Worm (Caenorhabditis elegans): ENCODE results near the gene C23G10.11.

C23G10.11 gene

DNA sequence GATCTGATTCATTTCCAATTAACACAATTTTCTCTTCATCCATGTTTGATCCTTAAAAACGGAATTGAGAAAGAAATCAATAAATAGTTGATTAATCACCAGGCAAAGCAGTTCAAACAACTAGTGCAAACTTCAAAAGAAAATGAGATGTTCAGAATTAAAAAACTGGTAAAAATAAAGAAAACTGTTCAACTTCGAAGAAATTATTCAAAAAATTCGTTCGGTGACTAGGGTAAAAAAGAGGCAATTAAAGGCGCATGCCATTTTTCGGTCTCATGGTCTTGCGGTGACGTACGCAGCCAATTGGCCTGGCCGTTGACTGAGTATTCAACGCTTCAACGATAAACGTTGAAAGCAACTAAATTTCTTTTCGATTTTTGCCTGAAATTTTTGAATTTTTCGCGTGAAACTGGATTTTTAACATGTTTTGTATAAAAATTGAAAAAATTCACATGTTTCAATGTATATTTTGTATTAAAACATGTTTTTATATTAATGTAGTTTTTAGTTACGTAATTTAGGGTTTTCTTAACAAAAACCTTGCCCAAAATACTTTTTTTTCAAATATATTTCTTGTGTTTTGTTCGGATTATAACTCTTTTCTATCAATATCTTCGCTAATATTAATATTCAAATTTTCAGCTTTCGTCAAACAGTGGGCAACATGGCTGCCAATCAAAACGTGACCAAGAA is 9.1 kb downstream of the C23G10.11 start, which contains the start of the genes sna-3 and rps-3 (continued):
- peak; percentile 69 for TF ChIP-seq lin-38 (GFP tag; IDR thresholded peaks at IDR 0.05)
- peak; percentile 63 for TF ChIP-seq T26A8.4 (GFP tag; IDR thresholded peaks at IDR 0.05)
- peak; percentile 22 for TF ChIP-seq nhr-25 (tag; optimal IDR thresholded peaks at IDR 0.05; ENCODE audit: borderline replicate concordance, insufficient read depth)
- no peak for TF ChIP-seq lim-7 (GFP tag; IDR thresholded peaks at IDR 0.05)
- peak; percentile 88 for TF ChIP-seq hlh-30 (tag; optimal IDR thresholded peaks at IDR 0.05; ENCODE audit: insufficient read depth)
- no peak for TF ChIP-seq lin-15B (tag; optimal IDR thresholded peaks at IDR 0.05)
- TF ChIP-seq gei-8 (GFP tag; optimal IDR thresholded peaks at IDR 0.05) = no peak
- no peak for TF ChIP-seq nhr-42 (GFP tag; IDR thresholded peaks at IDR 0.05)
- peak; percentile 74 for TF ChIP-seq hmg-1.1 (GFP tag; IDR thresholded peaks at IDR 0.05)
- no peak for TF ChIP-seq ama-1 (optimal IDR thresholded peaks at IDR 0.05)
- peak; percentile 43 for TF ChIP-seq dmd-6 (GFP tag; IDR thresholded peaks at IDR 0.05)
- no peak for TF ChIP-seq lin-1 (GFP tag; IDR thresholded peaks at IDR 0.05)
- no peak for TF ChIP-seq aly-2 (tag; optimal IDR thresholded peaks at IDR 0.05)
- TF ChIP-seq F49E8.2 (tag; optimal IDR thresholded peaks at IDR 0.05; ENCODE audit: borderline replicate concordance) = no peak
- TF ChIP-seq nhr-48 (tag; optimal IDR thresholded peaks at IDR 0.05) = no peak
- TF ChIP-seq pha-4 (GFP tag; IDR thresholded peaks at IDR 0.05) = no peak
- TF ChIP-seq pha-4 (tag; optimal IDR thresholded peaks at IDR 0.05) = peak; percentile 26
- peak; percentile 73 for TF ChIP-seq arid-1 (GFP tag; conservative IDR thresholded peaks at IDR 0.05)
- TF ChIP-seq daf-16 (GFP tag; optimal IDR thresholded peaks at IDR 0.05) = no peak
- TF ChIP-seq daf-16 (tag; optimal IDR thresholded peaks at IDR 0.05) = peak; percentile 46
- TF ChIP-seq hlh-11 (tag; optimal IDR thresholded peaks at IDR 0.05) = peak; percentile 33
- no peak for TF ChIP-seq lin-29 (GFP tag; IDR thresholded peaks at IDR 0.05)
- TF ChIP-seq jun-1 (tag; optimal IDR thresholded peaks at IDR 0.05) = no peak
- no peak for TF ChIP-seq Y5F2A.4 (GFP tag; optimal IDR thresholded peaks at IDR 0.05)
- TF ChIP-seq nhr-6 (tag; optimal IDR thresholded peaks at IDR 0.05) = peak; percentile 45
- peak; percentile 36 for TF ChIP-seq aha-1 (tag)
- peak; percentile 39 for TF ChIP-seq ztf-7 (tag; optimal IDR thresholded peaks at IDR 0.05)
- TF ChIP-seq nhr-28 (tag; optimal IDR thresholded peaks at IDR 0.05) = peak; percentile 69
- TF ChIP-seq ztf-11 (tag; optimal IDR thresholded peaks at IDR 0.05) = no peak
- peak; percentile 82 for TF ChIP-seq dpl-1 (GFP tag; optimal IDR thresholded peaks at IDR 0.05)
- peak; percentile 89 for TF ChIP-seq mep-1 (tag; optimal IDR thresholded peaks at IDR 0.05)
- TF ChIP-seq mes-2 (tag; optimal IDR thresholded peaks at IDR 0.05; ENCODE audit: poor library complexity, severe bottlenecking) = peak; percentile 90
- TF ChIP-seq T20F7.1 (GFP tag; optimal IDR thresholded peaks at IDR 0.05) = no peak
- TF ChIP-seq mdl-1 (tag; optimal IDR thresholded peaks at IDR 0.05) = peak in 1 of 2 experiments; percentile 68
- TF ChIP-seq egl-43 (GFP tag; IDR thresholded peaks at IDR 0.05) = no peak
- no peak for TF ChIP-seq snpc-1.2 (GFP tag; IDR thresholded peaks at IDR 0.05)
- no peak for TF ChIP-seq zfp-2 (tag; optimal IDR thresholded peaks at IDR 0.05)
- no peak for TF ChIP-seq ceh-32 (tag; optimal IDR thresholded peaks at IDR 0.05; ENCODE audit: poor library complexity)
- no peak for TF ChIP-seq egl-27 (tag; optimal IDR thresholded peaks at IDR 0.05)
- TF ChIP-seq snpc-4 (tag; optimal IDR thresholded peaks at IDR 0.05) = no peak
- TF ChIP-seq saeg-2 (GFP tag; IDR thresholded peaks at IDR 0.05) = no peak
- TF ChIP-seq ZK337.2 (GFP tag; IDR thresholded peaks at IDR 0.05) = no peak
- TF ChIP-seq duxl-1 (tag; optimal IDR thresholded peaks at IDR 0.05; ENCODE audit: poor library complexity) = no peak
- no peak for TF ChIP-seq ceh-20 (GFP tag; IDR thresholded peaks at IDR 0.05)
- no peak for TF ChIP-seq tag-97 (GFP tag; IDR thresholded peaks at IDR 0.05)
- TF ChIP-seq dmd-9 (GFP tag; IDR thresholded peaks at IDR 0.05) = no peak
- TF ChIP-seq skn-1 (tag; optimal IDR thresholded peaks at IDR 0.05) = no peak
- no peak for TF ChIP-seq nhr-111 (GFP tag; optimal IDR thresholded peaks at IDR 0.05)
- TF ChIP-seq Y75B8A.6 (GFP tag; IDR thresholded peaks at IDR 0.05) = no peak
- no peak for TF ChIP-seq set-16 (GFP tag; IDR thresholded peaks at IDR 0.05)
- TF ChIP-seq ceh-44 (GFP tag; IDR thresholded peaks at IDR 0.05) = peak; percentile 24; the same call in 1 of the 2 replicates
